Worm (Caenorhabditis elegans) whole organism, L4 larva: ENCODE measurements around the gene leo-1.

Experiments used
- F10B5.3 ChIP-seq: sonication (generic microtip); optimal IDR thresholded peaks from 2 replicates; lab custom pipeline; 2016; ENCODE audit warnings: mild to moderate bottlenecking, missing genetic modification characterization, missing compliant biosample characterization
- F26F4.8 ChIP-seq: fragments of 200-800 bp; sonication (Bioruptor generic); conservative IDR thresholded peaks from 2 replicates; pipeline ENCODE4 v1.3.6; 2022; ENCODE audit warnings: missing genetic modification characterization, missing compliant biosample characterization
- F44E2.7 ChIP-seq: fragments of 200-800 bp; sonication (Bioruptor generic); IDR thresholded peaks from 2 replicates; pipeline ENCODE4 v2.1.2; 2022; ENCODE audit warnings: missing genetic modification characterization, missing compliant biosample characterization
- T26A8.4 ChIP-seq: fragments of 200-800 bp; sonication (Bioruptor generic); IDR thresholded peaks from 2 replicates; pipeline ENCODE4 v1.3.6; 2022; ENCODE audit warnings: missing genetic modification characterization, missing compliant biosample characterization
- Y105C5A.15 ChIP-seq: fragments of 200-800 bp; sonication (Bioruptor generic); IDR thresholded peaks from 2 replicates; pipeline ENCODE4 v1.3.6; 2022; ENCODE audit warnings: missing genetic modification characterization, missing compliant biosample characterization
- Y48G9A.11 ChIP-seq: fragments of 200-800 bp; sonication (Bioruptor generic); IDR thresholded peaks from 2 replicates; pipeline ENCODE4 v1.3.6; 2022; ENCODE audit warnings: missing genetic modification reagents, missing genetic modification characterization, missing compliant biosample characterization
- aha-1 ChIP-seq: fragments of 150-350 bp; peaks from one replicate; lab custom pipeline; 2014; ENCODE audit warnings: missing biosample characterization, missing genetic modification characterization
- aly-2 ChIP-seq: sonication (generic microtip); optimal IDR thresholded peaks from 2 replicates; lab custom pipeline; 2018; ENCODE audit warnings: missing biosample characterization, missing genetic modification characterization
- ceh-32 ChIP-seq: sonication (generic microtip); optimal IDR thresholded peaks from 2 replicates; lab custom pipeline; 2016; ENCODE audit warnings: mild to moderate bottlenecking, missing genetic modification characterization, missing compliant biosample characterization; ENCODE audit not compliant: poor library complexity
- ceh-44 ChIP-seq: fragments of 200-800 bp; sonication (Bioruptor generic); IDR thresholded peaks from 2 replicates; pipeline ENCODE4 v1.3.6; 2022; ENCODE audit warnings: missing genetic modification reagents, missing genetic modification characterization, missing compliant biosample characterization
- ceh-62 ChIP-seq: sonication (generic microtip); optimal IDR thresholded peaks from 2 replicates; lab custom pipeline; 2017; ENCODE audit warnings: missing biosample characterization, missing genetic modification characterization
- ctbp-1 ChIP-seq: fragments of 200-800 bp; sonication (Bioruptor generic); IDR thresholded peaks from 2 replicates; pipeline ENCODE4 v1.3.6; 2022; ENCODE audit warnings: missing genetic modification reagents, missing genetic modification characterization, missing compliant biosample characterization
- daf-16 ChIP-seq, 3 experiments: sonication (generic microtip); optimal IDR thresholded peaks; 2 replicates each; lab custom pipeline; 2016 to 2017; ENCODE audit warnings: missing genetic modification characterization in 3 of 3, missing genetic modification reagents in 3 of 3, mild to moderate bottlenecking in 2 of 3, missing compliant biosample characterization in 2 of 3, missing biosample characterization in 1 of 3, moderate library complexity in 1 of 3
- daf-19 ChIP-seq: fragments of 200-800 bp; sonication (Bioruptor generic); conservative IDR thresholded peaks from 2 replicates; pipeline ENCODE4 v1.3.6; 2022; ENCODE audit warnings: missing genetic modification characterization, missing compliant biosample characterization
- dpl-1 ChIP-seq: fragments of 150-350 bp; optimal IDR thresholded peaks from 2 replicates; lab custom pipeline; 2014; ENCODE audit warnings: missing biosample characterization, missing genetic modification reagents, missing genetic modification characterization
- dve-1 ChIP-seq: sonication (generic microtip); optimal IDR thresholded peaks from 2 replicates; lab custom pipeline; 2017; ENCODE audit warnings: antibody characterized with exemption, mild to moderate bottlenecking, missing genetic modification characterization, missing compliant biosample characterization; ENCODE audit not compliant: insufficient read depth
- hmg-1.1 ChIP-seq: fragments of 200-800 bp; sonication (Bioruptor generic); IDR thresholded peaks from 2 replicates; pipeline ENCODE4 v1.3.6; 2022; ENCODE audit warnings: missing genetic modification reagents, missing genetic modification characterization, missing compliant biosample characterization
- lin-38 ChIP-seq: fragments of 200-800 bp; sonication (Bioruptor generic); IDR thresholded peaks from 2 replicates; pipeline ENCODE4 v1.3.6; 2022; ENCODE audit warnings: missing genetic modification reagents, missing genetic modification characterization, missing compliant biosample characterization
- lir-3 ChIP-seq: sonication (generic microtip); optimal IDR thresholded peaks from 2 replicates; lab custom pipeline; 2016; ENCODE audit warnings: mild to moderate bottlenecking, missing genetic modification characterization, missing compliant biosample characterization
- madf-9 ChIP-seq: fragments of 200-800 bp; sonication (Bioruptor generic); conservative IDR thresholded peaks from 2 replicates; pipeline ENCODE4 v1.3.6; 2022; ENCODE audit warnings: missing genetic modification reagents, missing genetic modification characterization, missing compliant biosample characterization
- mdt-29 ChIP-seq: fragments of 200-800 bp; sonication (Bioruptor generic); IDR thresholded peaks from 2 replicates; pipeline ENCODE4 v1.3.6; 2022; ENCODE audit warnings: missing genetic modification reagents, missing genetic modification characterization, missing compliant biosample characterization
- mep-1 ChIP-seq: fragments of 150-350 bp; sonication (generic microtip); optimal IDR thresholded peaks from 3 replicates; lab custom pipeline; 2014; ENCODE audit warnings: missing biosample characterization, missing genetic modification characterization
- mes-2 ChIP-seq: sonication (generic microtip); optimal IDR thresholded peaks from 2 replicates; lab custom pipeline; 2016; ENCODE audit warnings: missing genotype, mild to moderate bottlenecking, missing genetic modification characterization, missing compliant biosample characterization; ENCODE audit not compliant: poor library complexity, severe bottlenecking
- nhr-237 ChIP-seq: sonication (generic microtip); optimal IDR thresholded peaks from 2 replicates; lab custom pipeline; 2017; ENCODE audit warnings: missing biosample characterization, missing genetic modification characterization
- nhr-25 ChIP-seq: sonication (generic microtip); optimal IDR thresholded peaks from 2 replicates; lab custom pipeline; 2017; ENCODE audit warnings: missing genetic modification characterization, mild to moderate bottlenecking, missing compliant biosample characterization, antibody characterized with exemption, moderate library complexity, borderline replicate concordance; ENCODE audit not compliant: insufficient read depth
- nhr-41 ChIP-seq: fragments of 200-800 bp; sonication (Bioruptor generic); IDR thresholded peaks from 2 replicates; pipeline ENCODE4 v1.3.6; 2022; ENCODE audit warnings: missing genetic modification reagents, missing genetic modification characterization, missing compliant biosample characterization
- nhr-6 ChIP-seq: fragments of 150-350 bp; optimal IDR thresholded peaks from 2 replicates; lab custom pipeline; 2014; ENCODE audit warnings: missing biosample characterization, missing genetic modification characterization
- nhr-76 ChIP-seq: fragments of 150-350 bp; optimal IDR thresholded peaks from 2 replicates; lab custom pipeline; 2014; ENCODE audit warnings: missing biosample characterization, missing genetic modification characterization
- nhr-77 ChIP-seq: fragments of 150-350 bp; optimal IDR thresholded peaks from 2 replicates; lab custom pipeline; 2014; ENCODE audit warnings: missing biosample characterization, missing genetic modification characterization
- pha-4 ChIP-seq, 2 experiments: fragments of 150-350 bp in 1 of 2; fragments of 200-800 bp in 1 of 2; sonication (Bioruptor generic) in 1 of 2; IDR thresholded peaks in 1 of 2; optimal IDR thresholded peaks in 1 of 2; 2 replicates each; pipeline versions ENCODE4 v1.3.6 to Lab custom; 2014 to 2022; ENCODE audit warnings: missing genetic modification characterization in 2 of 2, missing genetic modification reagents in 2 of 2, missing biosample characterization in 1 of 2, missing compliant biosample characterization in 1 of 2
- pqm-1 ChIP-seq: sonication (generic microtip); optimal IDR thresholded peaks from 2 replicates; lab custom pipeline; 2017; ENCODE audit warnings: missing biosample characterization, missing genetic modification characterization
- skn-1 ChIP-seq: fragments of 150-350 bp; optimal IDR thresholded peaks from 2 replicates; lab custom pipeline; 2014; ENCODE audit warnings: missing biosample characterization, missing genetic modification characterization
- snpc-4 ChIP-seq: fragments of 150-350 bp; optimal IDR thresholded peaks from 2 replicates; lab custom pipeline; 2014; ENCODE audit warnings: missing biosample characterization, missing genetic modification characterization
- spr-1 ChIP-seq: sonication (generic microtip); optimal IDR thresholded peaks from 2 replicates; lab custom pipeline; 2016; ENCODE audit warnings: mild to moderate bottlenecking, missing genetic modification characterization, missing compliant biosample characterization
- spr-3 ChIP-seq: fragments of 200-800 bp; sonication (Bioruptor generic); optimal IDR thresholded peaks from 2 replicates; lab custom pipeline; 2018; ENCODE audit warnings: mild to moderate bottlenecking, missing genetic modification characterization, missing compliant biosample characterization
- unc-130 ChIP-seq: sonication (generic microtip); optimal IDR thresholded peaks from 2 replicates; lab custom pipeline; 2016; ENCODE audit warnings: missing genetic modification reagents, missing genetic modification characterization, missing compliant biosample characterization
- unc-39 ChIP-seq: sonication (generic microtip); optimal IDR thresholded peaks from 2 replicates; lab custom pipeline; 2017; ENCODE audit warnings: missing biosample characterization, missing genetic modification characterization
- unc-62 ChIP-seq, 3 experiments: fragments of 150-350 bp in 1 of 3; sonication (generic microtip); optimal IDR thresholded peaks in 2 of 3; peaks in 1 of 3; 1 replicate in 1 of 3; 2 replicates in 2 of 3; lab custom pipeline; 2014 to 2017; ENCODE audit warnings: missing biosample characterization in 3 of 3, missing genetic modification characterization in 3 of 3, missing genetic modification reagents in 3 of 3, missing genotype in 1 of 3
- vab-7 ChIP-seq: fragments of 200-800 bp; sonication (Bioruptor generic); IDR thresholded peaks from 2 replicates; pipeline ENCODE4 v1.3.6; 2022; ENCODE audit warnings: missing genetic modification reagents, missing genetic modification characterization, missing compliant biosample characterization
- zfp-2 ChIP-seq: sonication (generic microtip); optimal IDR thresholded peaks from 2 replicates; lab custom pipeline; 2016; ENCODE audit warnings: mild to moderate bottlenecking, missing genetic modification characterization, missing compliant biosample characterization
- zfp-3 ChIP-seq: fragments of 200-800 bp; sonication (Bioruptor generic); conservative IDR thresholded peaks from 2 replicates; pipeline ENCODE4 v1.3.6; 2022; ENCODE audit warnings: missing genetic modification reagents, missing genetic modification characterization, missing compliant biosample characterization
- ztf-11 ChIP-seq: fragments of 150-350 bp; optimal IDR thresholded peaks from 2 replicates; lab custom pipeline; 2014; ENCODE audit warnings: missing biosample characterization, missing genetic modification characterization

Gene leo-1

DNA sequence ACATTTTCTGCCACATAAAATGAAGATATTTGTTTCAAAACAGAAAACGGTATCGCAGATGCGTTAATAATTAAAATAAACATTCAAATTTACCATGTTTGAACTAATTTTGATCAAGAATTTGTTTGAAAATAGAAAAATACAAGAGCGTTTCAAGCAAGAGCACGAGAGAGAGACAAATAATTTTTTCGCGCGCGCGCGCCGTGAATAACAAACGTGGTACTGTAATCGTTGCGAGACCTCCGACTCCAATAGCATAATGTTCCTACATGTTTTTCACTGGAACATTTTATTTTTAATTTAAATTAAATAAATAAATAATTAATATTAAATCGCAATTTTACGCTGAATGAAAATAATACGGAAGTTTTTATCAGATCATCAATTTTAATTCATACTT lies 7.9 kb upstream of the leo-1 start, which contains the start of gene F54E12.2:
TSS of gene F54E12.2 (minus strand) at position 164 of the 400 bp plus-strand sequence.
- TF ChIP-seq spr-1 (no peak), lir-3 (tag; lab: Kevin White, UChicago) (no peak), ztf-11 (tag; lab: Kevin White, UChicago) (no peak), aly-2 (tag; lab: Kevin White, UChicago) (no peak), ceh-44 (GFP tag; lab: Robert Waterston, UW) (no peak), madf-9 (no peak), F44E2.7 (GFP tag; lab: Robert Waterston, UW) (no peak), lin-38 (peak; percentile 67), mep-1 (no peak), F10B5.3 (tag; lab: Kevin White, UChicago) (no peak), Y48G9A.11 (GFP tag; lab: Robert Waterston, UW) (peak; percentile 68; the same call in 1 of the 2 replicates), nhr-41 (no peak), unc-39 (tag; lab: Kevin White, UChicago) (no peak), unc-130 (peak; percentile 85), hmg-1.1 (GFP tag; lab: Robert Waterston, UW) (no peak), pqm-1 (no peak), ctbp-1 (GFP tag; lab: Robert Waterston, UW) (no peak), nhr-6 (tag; lab: Kevin White, UChicago) (no peak), ceh-32 (tag; lab: Kevin White, UChicago) (no peak), spr-3 (GFP tag; lab: Kevin White, UChicago) (no peak), dve-1 (tag; lab: Kevin White, UChicago) (no peak), ceh-62 (tag; lab: Kevin White, UChicago) (no peak)
- TF ChIP-seq, all 104 proteins: peak for 3

ce11 chrIV:11336180-11336579 lies 7.0 kb upstream of the leo-1 start:
- peak; percentile 45 for TF ChIP-seq aha-1 (tag; lab: Kevin White, UChicago)
- TF ChIP-seq unc-62 (GFP tag; optimal IDR thresholded peaks at IDR 0.05 in 1 of 2; lab: Kevin White, UChicago), result peak in 1 of 2 experiments; percentile 94
- TF ChIP-seq unc-62 (tag; optimal IDR thresholded peaks at IDR 0.05; lab: Kevin White, UChicago), result no peak
- no peak for TF ChIP-seq nhr-76 (tag; lab: Kevin White, UChicago)
- TF ChIP-seq snpc-4 (tag; lab: Kevin White, UChicago), result no peak

DNA sequence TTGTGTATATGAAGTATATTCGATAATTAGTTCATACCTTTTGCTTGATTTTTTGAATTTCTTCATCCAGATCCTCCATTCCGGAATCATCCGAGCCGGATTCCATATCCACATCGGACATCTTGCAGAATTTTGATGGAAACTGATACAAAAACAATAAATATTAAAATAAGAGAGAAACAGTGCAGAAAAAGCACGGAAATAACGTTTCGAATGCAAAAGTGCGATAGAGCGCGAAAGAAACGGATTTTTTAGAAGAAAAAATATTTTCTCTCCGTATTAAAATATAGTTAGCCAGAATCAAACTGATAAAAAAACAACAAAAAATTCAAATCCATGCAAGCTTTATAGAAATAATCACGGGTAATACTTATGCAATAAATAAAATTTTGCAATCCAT lies 3.6 kb upstream of the leo-1 start, which contains the start of gene sart-3:
TSS of gene sart-3 (minus strand) at position 219 of the 400 bp plus-strand sequence.
- TF ChIP-seq vab-7 (GFP tag; lab: Robert Waterston, UW), result no peak
- peak; percentile 57 for TF ChIP-seq lin-38
- TF ChIP-seq mes-2 (tag; lab: Kevin White, UChicago), result peak; percentile 33
- no peak for TF ChIP-seq dpl-1 (GFP tag; lab: Kevin White, UChicago)
- no peak for TF ChIP-seq zfp-2 (tag; lab: Kevin White, UChicago)
- TF ChIP-seq daf-16 (GFP tag; optimal IDR thresholded peaks at IDR 0.05; lab: Kevin White, UChicago), result no peak
- TF ChIP-seq daf-16 (tag; optimal IDR thresholded peaks at IDR 0.05; lab: Kevin White, UChicago), result peak; percentile 1
- TF ChIP-seq nhr-25, result no peak
- no peak for TF ChIP-seq mdt-29 (GFP tag; lab: Robert Waterston, UW)
- TF ChIP-seq nhr-77, result no peak
- TF ChIP-seq skn-1, result no peak

- TF ChIP-seq lin-38 (peak; percentile 46), daf-19 (GFP tag; lab: Robert Waterston, UW) (no peak), F26F4.8 (GFP tag; lab: Robert Waterston, UW) (0 out of 2 replicates have a peak, but pooled peaks have one; percentile 48), Y105C5A.15 (GFP tag; lab: Robert Waterston, UW) (0 out of 2 replicates have a peak, but pooled peaks have one; percentile 34), unc-130 (no peak), nhr-237 (tag; lab: Kevin White, UChicago) (no peak), T26A8.4 (0 out of 2 replicates have a peak, but pooled peaks have one; percentile 17), dve-1 (tag; lab: Kevin White, UChicago) (peak; percentile 4), ceh-44 (GFP tag; lab: Robert Waterston, UW) (no peak), zfp-3 (GFP tag; lab: Robert Waterston, UW) (0 out of 2 replicates have a peak, but pooled peaks have one; percentile 17), madf-9 (no peak), pha-4 (GFP tag; IDR thresholded peaks at IDR 0.05; lab: Robert Waterston, UW) (0 out of 2 replicates have a peak, but pooled peaks have one; percentile 32), pha-4 (tag; optimal IDR thresholded peaks at IDR 0.05; lab: Kevin White, UChicago) (no peak), ztf-11 (tag; lab: Kevin White, UChicago) (no peak)
- TF ChIP-seq, all 104 proteins: peak for 7
Measured at ce11 chrIV:11326939-11327565, 2.1 kb downstream of the leo-1 start, which contains the start of gene B0035.21. B0035.21 (plus strand) TSS chrIV:11327260.
